Fruit fly (Drosophila melanogaster): ENCODE results near the gene CG34447.

The CG34447 gene

dm6 chr2L:2382971-2383370, 36.8 kb downstream of the CG34447 start, which contains the start of gene PIG-Wa:
Gene PIG-Wa (plus strand): TSS chr2L:2383202.
- TF ChIP-seq CG4496 (GFP tag; IDR thresholded peaks at IDR 0.05) (no peak), CG32121 (GFP tag; IDR thresholded peaks at IDR 0.05) (no peak), CG9948 (tag; optimal IDR thresholded peaks at IDR 0.05) (no peak), Snoo (tag; optimal IDR thresholded peaks at IDR 0.05) (no peak), CG12605 (GFP tag; IDR thresholded peaks at IDR 0.05) (no peak)

- peak; percentile 93 for TF ChIP-seq CG10348 (GFP tag; IDR thresholded peaks at IDR 0.05)
- no peak for TF ChIP-seq EcR (GFP tag; optimal IDR thresholded peaks at IDR 0.05)
- peak; percentile 71 for TF ChIP-seq D1 (tag; optimal IDR thresholded peaks at IDR 0.05)
- TF ChIP-seq Snoo (tag; optimal IDR thresholded peaks at IDR 0.05): peak; percentile 96
- TF ChIP-seq CG32121 (GFP tag; IDR thresholded peaks at IDR 0.05): peak; percentile 96
- TF ChIP-seq gl (tag; optimal IDR thresholded peaks at IDR 0.05): peak; percentile 89
- TF ChIP-seq rn (GFP tag; IDR thresholded peaks at IDR 0.05): peak; percentile 96
- TF ChIP-seq CG13204 (GFP tag; optimal IDR thresholded peaks at IDR 0.05): no peak
- peak; percentile 98 for TF ChIP-seq CG12605 (GFP tag; IDR thresholded peaks at IDR 0.05)
- peak; percentile 94 for TF ChIP-seq CG9948 (tag; optimal IDR thresholded peaks at IDR 0.05)
- peak; percentile 96 for TF ChIP-seq CG8159 (tag; optimal IDR thresholded peaks at IDR 0.05)
- TF ChIP-seq fd96Ca (GFP tag; IDR thresholded peaks at IDR 0.05): peak; percentile 93
- no peak for TF ChIP-seq Pif1B (GFP tag; optimal IDR thresholded peaks at IDR 0.05)
- TF ChIP-seq Ets98B (GFP tag; IDR thresholded peaks at IDR 0.05): peak; percentile 96
- TF ChIP-seq CG15710 (tag; optimal IDR thresholded peaks at IDR 0.05): peak; percentile 98
- peak; percentile 94 for TF ChIP-seq CG14655 (GFP tag; optimal IDR thresholded peaks at IDR 0.05)
- peak; percentile 98 for TF ChIP-seq CG34367 (tag; optimal IDR thresholded peaks at IDR 0.05)
- TF ChIP-seq CG8301 (tag; optimal IDR thresholded peaks at IDR 0.05): peak; percentile 93
- peak; percentile 99 for TF ChIP-seq CG4496 (GFP tag; IDR thresholded peaks at IDR 0.05)
- TF ChIP-seq Pif1A (GFP tag; optimal IDR thresholded peaks at IDR 0.05): peak; percentile 86
- TF ChIP-seq CG17806 (tag; optimal IDR thresholded peaks at IDR 0.05): peak; percentile 94
Observed at dm6 chr2L:2380805-2381204, 39.0 kb downstream of the CG34447 start, which contains the start of gene Eogt. Gene Eogt (plus strand): TSS chr2L:2381097.

dm6 chr2L:2376418-2376702, 43.5 kb downstream of the CG34447 start:
- TF ChIP-seq CG17806 (tag; optimal IDR thresholded peaks at IDR 0.05) (no peak), EcR (GFP tag; optimal IDR thresholded peaks at IDR 0.05) (peak; percentile 94), Ets98B (GFP tag; IDR thresholded peaks at IDR 0.05) (no peak), fd96Ca (GFP tag; IDR thresholded peaks at IDR 0.05) (no peak), Pif1A (GFP tag; optimal IDR thresholded peaks at IDR 0.05) (no peak)

dm6 chr2L:2375655-2376417, 44.0 kb downstream of the CG34447 start, which contains the start of gene Atxn7:
Gene Atxn7 (plus strand): TSS chr2L:2375841.
- TF ChIP-seq Pif1B (GFP tag; optimal IDR thresholded peaks at IDR 0.05) (peak; percentile 2), CG10348 (GFP tag; IDR thresholded peaks at IDR 0.05) (no peak), CG34367 (tag; optimal IDR thresholded peaks at IDR 0.05) (peak; percentile 65), CG32121 (GFP tag; IDR thresholded peaks at IDR 0.05) (peak; percentile 66; the same call in 1 of the 2 replicates), CG17806 (tag; optimal IDR thresholded peaks at IDR 0.05) (peak; percentile 1), D1 (tag; optimal IDR thresholded peaks at IDR 0.05) (no peak), CG13204 (GFP tag; optimal IDR thresholded peaks at IDR 0.05) (peak; percentile 17), Snoo (tag; optimal IDR thresholded peaks at IDR 0.05) (peak; percentile 80), CG12605 (GFP tag; IDR thresholded peaks at IDR 0.05) (peak; percentile 84), CG8301 (tag; optimal IDR thresholded peaks at IDR 0.05) (peak; percentile 4), fd96Ca (GFP tag; IDR thresholded peaks at IDR 0.05) (peak; percentile 59; the same call in 2 of the 3 replicates), CG15710 (tag; optimal IDR thresholded peaks at IDR 0.05) (peak; percentile 43), CG14655 (GFP tag; optimal IDR thresholded peaks at IDR 0.05) (peak; percentile 13), Pif1A (GFP tag; optimal IDR thresholded peaks at IDR 0.05) (peak; percentile 67), EcR (GFP tag; optimal IDR thresholded peaks at IDR 0.05) (no peak), rn (GFP tag; IDR thresholded peaks at IDR 0.05) (no peak), gl (tag; optimal IDR thresholded peaks at IDR 0.05) (no peak), CG4496 (GFP tag; IDR thresholded peaks at IDR 0.05) (peak; percentile 74; the same call in 2 of the 3 replicates), CG9948 (tag; optimal IDR thresholded peaks at IDR 0.05) (no peak), CG8159 (tag; optimal IDR thresholded peaks at IDR 0.05) (peak; percentile 29), Ets98B (GFP tag; IDR thresholded peaks at IDR 0.05) (peak; percentile 60)

- TF ChIP-seq CG13204 (GFP tag; optimal IDR thresholded peaks at IDR 0.05): peak; percentile 59
- peak; percentile 91 for TF ChIP-seq CG4496 (GFP tag; IDR thresholded peaks at IDR 0.05)
- peak; percentile 60 for TF ChIP-seq CG12605 (GFP tag; IDR thresholded peaks at IDR 0.05)
- peak; percentile 60 for TF ChIP-seq CG15710 (tag; optimal IDR thresholded peaks at IDR 0.05)
- TF ChIP-seq CG32121 (GFP tag; IDR thresholded peaks at IDR 0.05): peak; percentile 78
- peak; percentile 85 for TF ChIP-seq fd96Ca (GFP tag; IDR thresholded peaks at IDR 0.05)
- TF ChIP-seq CG8301 (tag; optimal IDR thresholded peaks at IDR 0.05): peak; percentile 40
- peak; percentile 55 for TF ChIP-seq CG34367 (tag; optimal IDR thresholded peaks at IDR 0.05)
- TF ChIP-seq CG17806 (tag; optimal IDR thresholded peaks at IDR 0.05): peak; percentile 54
- TF ChIP-seq EcR (GFP tag; optimal IDR thresholded peaks at IDR 0.05): peak; percentile 30
- TF ChIP-seq CG10348 (GFP tag; IDR thresholded peaks at IDR 0.05): no peak
- TF ChIP-seq CG8159 (tag; optimal IDR thresholded peaks at IDR 0.05): peak; percentile 49
- peak; percentile 54 for TF ChIP-seq CG14655 (GFP tag; optimal IDR thresholded peaks at IDR 0.05)
- no peak for TF ChIP-seq D1 (tag; optimal IDR thresholded peaks at IDR 0.05)
- peak; percentile 88 for TF ChIP-seq Pif1B (GFP tag; optimal IDR thresholded peaks at IDR 0.05)
- peak; percentile 72 for TF ChIP-seq gl (tag; optimal IDR thresholded peaks at IDR 0.05)
- TF ChIP-seq Pif1A (GFP tag; optimal IDR thresholded peaks at IDR 0.05): peak; percentile 91
- TF ChIP-seq Ets98B (GFP tag; IDR thresholded peaks at IDR 0.05): peak; percentile 89
- peak; percentile 55 for TF ChIP-seq CG9948 (tag; optimal IDR thresholded peaks at IDR 0.05)
- TF ChIP-seq rn (GFP tag; IDR thresholded peaks at IDR 0.05): peak; percentile 51; the same call in 1 of the 2 replicates
- TF ChIP-seq Snoo (tag; optimal IDR thresholded peaks at IDR 0.05): peak; percentile 60
Observed at dm6 chr2L:2373818-2374746, 45.7 kb downstream of the CG34447 start, which contains the start of the genes CG3609 and CG15390. Gene CG3609 (minus strand): TSS chr2L:2374627. Gene CG15390 (plus strand): TSS chr2L:2374713.
